Worm (Caenorhabditis elegans) whole organism, L4/young adult: ENCODE results near the gene mpst-4.
"Not testable (repeated sequence)": the region's sequence is repeated elsewhere in the genome, so short reads cannot be mapped to it uniquely, and the experiment has no call there.

ENCODE experiments used
- W03F9.2 ChIP-seq: fragments of 150-350 bp; optimal IDR thresholded peaks from 2 replicates; lab custom pipeline; 2014; ENCODE audit warnings: missing biosample characterization, missing genetic modification characterization
- dao-5 ChIP-seq: sonication (generic microtip); optimal IDR thresholded peaks from 2 replicates; lab custom pipeline; 2016; ENCODE audit warnings: missing genotype, missing genetic modification characterization, moderate library complexity, missing compliant biosample characterization
- him-1 ChIP-seq: sonication (generic microtip); optimal IDR thresholded peaks from 2 replicates; lab custom pipeline; 2016; ENCODE audit warnings: missing genotype, missing genetic modification reagents, missing genetic modification characterization, missing compliant biosample characterization

mpst-4 gene

DNA sequence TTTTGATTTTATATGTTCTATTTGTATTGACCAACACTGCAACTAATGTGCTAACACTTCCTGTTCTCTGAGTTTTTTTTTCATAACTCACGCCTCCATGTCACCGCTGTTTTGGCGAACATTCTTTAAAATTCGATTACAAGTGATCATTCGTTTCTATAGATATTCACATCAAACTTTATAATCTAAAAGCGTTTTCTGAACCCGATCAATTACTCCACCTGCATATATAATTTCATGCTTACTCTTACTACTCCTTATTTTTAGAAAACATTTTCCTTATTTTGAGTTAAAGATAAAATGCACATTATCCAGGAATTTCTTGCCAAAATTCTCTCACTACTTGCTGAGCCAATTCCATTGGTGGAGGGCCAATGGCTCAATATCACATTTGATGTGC, 22.7 kb upstream of the mpst-4 start, which contains the start of gene R05F9.7:
Gene R05F9.7, plus strand, starts transcription at position 301 of the 400 bp plus-strand sequence.
- no peak for TF ChIP-seq him-1 (tag; lab: Kevin White, UChicago)
- TF ChIP-seq W03F9.2 = no peak
- TF ChIP-seq dao-5 = no peak

DNA sequence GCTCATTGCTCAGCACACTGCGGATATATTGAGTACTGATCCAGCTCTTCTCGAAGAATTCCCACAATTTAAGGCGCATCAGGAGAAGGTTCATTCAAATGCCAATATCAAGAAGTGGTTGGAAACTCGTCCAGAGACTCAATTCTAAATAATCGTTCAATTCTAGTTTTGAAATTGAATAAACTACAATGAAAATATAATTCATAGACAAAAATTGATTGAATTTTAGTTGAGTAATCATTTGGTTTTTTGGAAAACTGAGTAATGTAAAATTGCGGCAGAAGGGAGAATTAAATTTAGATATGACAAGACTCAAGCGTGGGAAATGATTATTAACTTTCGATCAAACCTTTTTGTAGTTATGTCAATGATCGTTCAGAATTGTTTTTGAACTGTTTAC, 21.1 kb upstream of the mpst-4 start:
- no peak for TF ChIP-seq W03F9.2

DNA sequence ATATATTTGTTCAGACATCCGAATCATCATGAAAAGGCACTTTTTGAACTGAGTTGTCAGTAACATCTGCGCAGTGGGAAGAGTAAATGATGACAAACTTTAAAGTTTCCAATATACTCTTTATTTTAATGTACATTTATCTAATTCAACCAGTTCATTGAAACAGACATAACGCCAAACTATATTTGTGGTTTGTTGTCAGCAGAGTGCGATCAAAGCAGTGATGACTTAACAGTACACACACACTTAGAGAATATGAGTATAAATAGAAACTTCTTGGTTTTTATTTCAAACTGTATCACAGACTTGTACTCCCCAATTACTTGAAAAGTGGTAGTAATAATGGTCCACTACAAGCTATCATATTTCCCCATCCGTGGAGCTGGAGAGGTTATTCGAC, 20.2 kb upstream of the mpst-4 start, which contains the start of gene gst-8:
Gene gst-8, plus strand, starts transcription at position 301 of the 400 bp plus-strand sequence.
- TF ChIP-seq him-1 (tag; lab: Kevin White, UChicago) = no peak
- no peak for TF ChIP-seq dao-5
- no peak for TF ChIP-seq W03F9.2

DNA sequence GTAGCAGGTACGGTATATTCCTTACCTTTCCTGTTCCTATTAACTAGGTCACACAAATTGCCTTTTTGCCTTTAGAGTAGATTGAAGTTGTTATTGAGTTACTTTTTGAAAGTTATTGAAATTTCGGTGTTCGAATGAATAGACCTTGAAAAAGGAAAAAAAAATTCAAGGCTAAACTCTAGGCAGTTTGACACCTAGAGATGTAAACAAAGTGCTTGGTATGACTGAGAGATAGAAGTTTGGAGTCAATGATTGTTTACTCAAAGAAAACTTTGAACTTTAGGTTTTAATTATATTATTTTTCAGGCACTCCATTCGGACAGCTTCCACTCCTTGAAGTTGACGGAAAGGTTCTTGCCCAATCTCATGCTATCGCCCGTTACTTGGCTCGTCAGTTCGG, 19.2 kb upstream of the mpst-4 start:
- TF ChIP-seq him-1 (tag; lab: Kevin White, UChicago) (no peak), dao-5 (no peak), W03F9.2 (no peak)

DNA sequence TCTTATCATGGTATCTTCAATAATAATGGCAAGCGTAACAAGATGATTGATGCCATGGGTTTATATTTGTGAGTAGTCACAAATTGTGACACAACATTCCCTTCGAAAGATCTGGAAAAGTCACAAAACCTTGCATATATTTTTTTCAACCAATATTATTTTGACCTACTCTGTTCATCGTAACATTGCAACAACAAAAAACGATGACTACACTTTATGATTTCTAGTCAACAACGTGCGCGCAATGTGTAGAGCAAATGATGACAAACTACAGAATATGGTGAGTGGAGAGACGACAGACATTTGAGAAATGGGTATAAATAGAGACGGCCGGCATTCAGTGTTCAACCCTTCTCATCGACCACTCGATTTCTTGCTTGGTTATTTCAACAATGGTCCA, 18.5 kb upstream of the mpst-4 start, which contains the start of gene gst-7:
Gene gst-7, plus strand, starts transcription at position 336 of the 400 bp plus-strand sequence.
- TF ChIP-seq dao-5 = no peak

DNA sequence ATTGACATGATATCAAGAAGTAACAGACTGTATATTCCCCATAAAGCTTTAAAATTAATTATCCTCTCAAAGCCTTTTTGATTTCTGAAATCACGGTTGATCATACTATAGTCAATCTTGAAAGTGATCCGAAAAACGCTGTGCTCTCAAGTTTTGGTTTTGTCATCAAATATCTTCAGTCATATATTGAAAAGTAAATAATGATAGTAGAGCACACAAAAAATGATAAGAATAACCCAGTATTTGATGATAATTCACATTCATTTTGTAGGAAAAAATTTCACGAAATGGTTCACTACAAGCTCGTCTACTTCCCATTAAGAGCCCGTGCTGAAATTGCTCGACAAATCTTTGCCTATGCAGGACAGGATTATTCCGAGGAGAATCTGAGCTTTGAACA, 16.4 kb upstream of the mpst-4 start, which contains the start of gene gst-6:
Gene gst-6, plus strand, starts transcription at position 263 of the 400 bp plus-strand sequence.
- no peak for TF ChIP-seq him-1 (tag; lab: Kevin White, UChicago)
- no peak for TF ChIP-seq W03F9.2
- no peak for TF ChIP-seq dao-5

DNA sequence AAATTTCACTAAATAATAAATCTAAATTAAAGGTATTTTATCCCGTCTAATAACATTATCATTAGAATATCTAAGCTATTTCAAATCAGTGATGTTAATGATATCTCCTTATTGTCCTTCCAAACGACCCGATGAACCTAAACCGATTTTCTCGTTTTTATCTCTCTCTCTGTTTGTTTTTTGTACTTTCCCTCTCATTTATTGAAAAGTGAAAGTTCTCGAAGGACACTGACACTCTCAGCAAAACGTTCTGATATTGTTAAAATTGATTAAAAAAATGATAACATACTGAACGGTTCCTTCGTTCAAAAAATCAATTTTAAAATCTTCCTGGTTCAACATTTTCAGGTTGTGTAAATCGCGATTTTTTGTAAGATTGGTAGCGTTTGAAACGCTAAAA, 12.8 kb upstream of the mpst-4 start, which contains the start of gene F11G11.13:
Gene F11G11.13, minus strand, starts transcription at position 89 of the 400 bp plus-strand sequence.
- TF ChIP-seq W03F9.2 (no peak), him-1 (tag; lab: Kevin White, UChicago) (no peak), dao-5 (no peak)

DNA sequence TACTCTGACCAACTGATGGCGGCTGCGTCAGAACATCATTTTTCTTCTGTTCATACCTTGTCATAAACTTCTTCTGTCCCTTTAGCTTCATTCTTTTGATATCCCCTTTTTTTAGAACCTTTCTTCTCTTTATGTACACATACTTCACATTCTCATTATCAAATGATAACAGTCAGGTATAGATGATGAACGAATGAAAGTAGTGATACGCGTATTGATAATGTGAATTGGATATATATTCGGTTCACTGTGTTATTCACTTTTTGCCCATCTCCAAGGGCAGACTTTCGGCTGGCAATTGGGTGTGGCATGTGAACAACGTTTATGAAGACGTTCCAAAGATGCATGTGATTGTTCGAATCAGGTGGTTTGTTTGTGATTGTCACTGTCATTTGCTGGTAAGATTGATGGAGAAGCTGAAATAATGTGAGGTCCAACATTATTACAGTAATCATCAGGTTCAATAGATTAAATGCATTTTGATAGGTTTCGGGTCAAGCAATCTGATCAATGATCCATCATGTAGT, 11.1 kb upstream of the mpst-4 start, which contains the start of gene F11G11.15:
Gene F11G11.15, plus strand, starts transcription at position 511 of the 527 bp plus-strand sequence.
- TF ChIP-seq dao-5 (no peak), him-1 (tag; lab: Kevin White, UChicago) (no peak), W03F9.2 (no peak)

DNA sequence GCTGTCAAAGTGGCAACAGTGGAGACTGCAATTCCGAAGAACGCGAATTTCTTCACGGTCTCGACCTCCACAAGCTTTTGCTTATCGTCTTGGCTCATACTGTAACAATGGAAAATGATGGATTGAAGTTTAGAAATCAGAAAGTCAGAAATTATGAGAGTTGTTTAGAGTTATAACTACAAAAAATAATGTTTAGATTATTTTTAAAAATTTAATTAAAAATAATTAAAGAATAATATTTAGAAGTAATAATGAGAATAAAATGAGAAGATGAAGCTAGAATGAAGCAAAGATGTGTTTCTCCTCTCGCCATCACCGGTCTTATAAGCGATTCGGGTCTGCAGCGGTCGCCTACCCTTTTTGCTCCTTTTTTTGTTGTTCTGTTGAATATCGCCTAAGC, 9.8 kb upstream of the mpst-4 start, which contains the start of gene col-73:
Gene col-73, minus strand, starts transcription at position 101 of the 400 bp plus-strand sequence.
- TF ChIP-seq him-1 (tag; lab: Kevin White, UChicago) (no peak), W03F9.2 (no peak), dao-5 (no peak)

DNA sequence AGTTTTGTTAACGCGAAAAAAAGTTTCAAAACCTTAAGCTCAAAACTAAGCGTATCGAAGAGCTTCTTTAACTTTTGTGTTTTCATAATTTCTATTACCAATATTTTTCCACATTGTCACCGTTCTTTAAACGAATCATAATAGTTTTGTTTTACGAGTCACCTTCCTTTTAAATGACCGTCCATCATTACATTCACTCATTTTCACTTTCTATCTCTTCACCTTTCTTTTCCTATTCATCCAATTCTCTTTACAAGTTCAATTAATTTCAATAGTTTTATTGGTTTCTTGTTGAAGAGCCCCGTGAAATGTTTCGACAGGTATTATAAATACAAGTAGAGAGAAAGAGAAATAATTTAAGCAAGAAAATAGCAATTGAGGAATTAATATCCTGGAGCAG, 8.6 kb upstream of the mpst-4 start:
- TF ChIP-seq him-1 (tag; lab: Kevin White, UChicago) (no peak), W03F9.2 (no peak), dao-5 (no peak)

DNA sequence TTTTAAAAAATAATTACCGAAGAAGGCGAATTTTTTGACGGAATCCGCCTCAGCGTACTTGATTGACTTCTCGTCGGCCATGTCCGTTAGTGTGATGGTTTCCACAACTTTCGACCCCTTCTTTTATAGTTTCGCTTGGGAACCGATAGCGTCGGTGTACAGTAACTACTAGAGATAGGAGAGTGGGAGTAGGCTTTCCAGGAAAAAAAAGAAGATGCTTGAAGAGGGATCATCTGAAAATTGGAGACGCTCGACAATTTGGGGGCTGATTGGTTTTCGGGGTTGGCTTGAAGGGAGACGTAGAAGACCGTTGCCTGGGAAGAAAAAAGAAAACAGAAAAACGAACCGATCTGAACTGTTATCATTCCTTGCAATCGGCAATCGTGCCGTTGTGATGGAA, 7.4 kb upstream of the mpst-4 start, which contains the start of gene col-20:
Gene col-20, minus strand, starts transcription at position 101 of the 400 bp plus-strand sequence.
- TF ChIP-seq W03F9.2 (no peak), him-1 (tag; lab: Kevin White, UChicago) (no peak)

DNA sequence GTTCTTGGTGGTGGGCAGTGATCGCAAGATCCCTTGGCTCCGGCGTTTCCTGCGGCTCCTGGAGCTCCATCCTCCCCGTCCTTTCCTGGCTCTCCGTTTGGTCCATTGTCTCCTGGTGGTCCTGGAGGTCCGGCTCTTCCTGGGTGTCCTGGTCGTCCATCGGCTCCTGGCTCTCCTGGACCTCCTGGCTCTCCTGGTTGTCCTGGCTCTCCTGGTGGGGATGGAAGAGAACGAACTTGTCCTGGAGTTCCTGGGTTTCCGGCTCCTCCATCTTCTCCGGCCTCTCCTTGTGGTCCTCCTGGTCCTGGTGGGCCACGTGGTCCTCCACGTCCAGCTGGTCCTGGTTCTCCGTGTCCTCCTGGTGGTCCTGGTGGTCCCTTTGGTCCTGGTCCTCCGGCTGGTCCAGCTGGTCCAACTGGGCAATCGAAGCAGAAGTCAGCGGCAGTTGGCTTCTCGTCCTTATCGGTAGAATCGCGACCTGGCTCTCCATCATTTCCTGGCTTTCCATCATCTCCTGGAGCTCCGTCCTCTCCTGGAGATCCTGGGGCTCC, 6.6 kb upstream of the mpst-4 start:
- TF ChIP-seq W03F9.2 = no peak
- TF ChIP-seq dao-5 = no peak
- TF ChIP-seq him-1 (tag; lab: Kevin White, UChicago) = no peak

DNA sequence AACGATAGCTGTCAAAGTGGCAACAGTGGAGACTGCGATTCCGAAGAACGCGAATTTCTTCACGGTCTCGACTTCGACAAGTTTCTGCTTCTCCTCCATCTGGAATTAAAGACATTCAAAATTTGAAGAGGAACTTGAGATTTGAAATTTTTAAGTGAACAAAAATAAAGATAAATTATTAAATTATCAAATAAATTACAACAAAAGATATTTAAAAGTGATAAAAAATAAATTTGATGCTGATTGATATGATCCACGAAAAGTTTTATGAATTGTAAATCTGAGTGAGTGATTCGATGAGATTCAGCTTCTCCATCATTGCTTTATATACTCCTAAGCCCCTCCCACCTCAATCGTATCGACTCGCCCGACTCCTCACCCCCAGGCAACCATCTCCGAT, 4.2 kb upstream of the mpst-4 start, which contains the start of gene col-17:
Gene col-17, minus strand, starts transcription at position 101 of the 400 bp plus-strand sequence.
- TF ChIP-seq W03F9.2 (no peak), him-1 (tag; lab: Kevin White, UChicago) (no peak), dao-5 (no peak)

DNA sequence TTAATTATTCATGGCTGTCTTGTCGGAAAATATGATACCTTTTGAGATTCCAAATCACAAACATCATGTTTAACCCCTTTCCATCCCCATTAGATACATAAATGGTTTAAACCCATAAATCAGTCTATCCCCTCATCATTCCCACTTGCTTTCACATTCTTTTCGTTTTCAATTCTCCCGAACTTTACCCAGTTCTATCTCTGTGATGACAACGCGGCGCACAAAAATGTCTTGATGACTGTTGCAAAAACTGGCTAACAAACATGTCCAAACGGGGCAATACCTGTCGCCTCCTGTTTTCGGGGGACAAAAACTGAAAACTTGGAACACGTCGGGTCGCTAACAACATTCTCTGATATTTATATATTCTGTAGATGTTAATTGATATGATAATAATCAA, 2.8 kb upstream of the mpst-4 start:
- TF ChIP-seq dao-5 = no peak
- TF ChIP-seq him-1 (tag; lab: Kevin White, UChicago) = no peak
- TF ChIP-seq W03F9.2 = no peak

DNA sequence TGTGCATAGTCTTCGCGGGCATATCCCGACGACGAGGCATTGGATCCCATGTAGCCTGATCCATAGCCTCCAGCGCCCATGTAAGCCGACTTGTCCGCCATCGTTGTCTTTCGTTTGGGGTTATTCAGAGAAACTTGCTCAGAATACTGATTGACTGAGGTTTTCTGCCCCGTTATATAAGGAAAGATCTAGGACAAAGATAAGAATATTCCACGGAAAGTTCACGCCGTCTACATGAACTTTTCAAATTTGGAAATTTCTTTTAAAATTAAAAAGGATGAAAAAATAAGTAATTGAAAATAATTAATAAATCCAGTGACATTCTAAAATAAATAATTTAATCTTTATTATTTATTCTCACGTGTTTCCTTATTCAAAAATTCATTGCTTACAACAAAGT, 3.0 kb downstream of the mpst-4 start, which contains the start of the genes nspd-5 and F11G11.4:
Gene nspd-5, minus strand, starts transcription at position 101 of the 400 bp plus-strand sequence.
Gene F11G11.4, plus strand, starts transcription at position 335 of the 400 bp plus-strand sequence.
- TF ChIP-seq dao-5; W03F9.2; him-1 (tag; lab: Kevin White, UChicago): not testable (repeated sequence)
